Worm (Caenorhabditis elegans) whole organism, L1 larva: Measurements from ENCODE around the gene sru-29.

Experiments used
- C16A3.4 ChIP-seq: fragments of 150-350 bp; optimal IDR thresholded peaks from 2 replicates; lab custom pipeline; 2014; ENCODE audit warnings: missing biosample characterization, missing genetic modification characterization
- Y116A8C.19 ChIP-seq: sonication (generic microtip); optimal IDR thresholded peaks from 2 replicates; lab custom pipeline; 2016; ENCODE audit warnings: missing compliant biosample characterization, missing genetic modification characterization, borderline replicate concordance
- aly-2 ChIP-seq: fragments of 150-350 bp; optimal IDR thresholded peaks from 2 replicates; lab custom pipeline; 2014; ENCODE audit warnings: missing biosample characterization, missing genetic modification characterization
- ceh-63 ChIP-seq: fragments of 200-800 bp; sonication (Bioruptor generic); optimal IDR thresholded peaks from 2 replicates; lab custom pipeline; 2018; ENCODE audit warnings: mild to moderate bottlenecking, missing genetic modification characterization, missing compliant biosample characterization
- ces-1 ChIP-seq: fragments of 150-350 bp; optimal IDR thresholded peaks from 2 replicates; lab custom pipeline; 2014; ENCODE audit warnings: missing biosample characterization, missing genetic modification reagents, missing genetic modification characterization
- dsc-1 ChIP-seq: sonication (generic microtip); optimal IDR thresholded peaks from 2 replicates; lab custom pipeline; 2016; ENCODE audit warnings: mild to moderate bottlenecking, missing genetic modification characterization, missing compliant biosample characterization
- efl-1 ChIP-seq, 4 experiments: fragments of 150-350 bp; optimal IDR thresholded peaks in 3 of 4; peaks in 1 of 4; 1 replicate in 1 of 4; 2 replicates in 3 of 4; lab custom pipeline; 2014; ENCODE audit warnings: missing biosample characterization in 2 of 4, missing genetic modification characterization in 2 of 4, missing genetic modification reagents in 2 of 4
- efl-3 ChIP-seq: fragments of 200-800 bp; sonication (Bioruptor generic); optimal IDR thresholded peaks from 2 replicates; lab custom pipeline; 2018; ENCODE audit warnings: mild to moderate bottlenecking, missing genetic modification characterization, missing compliant biosample characterization
- egl-13 ChIP-seq: sonication (generic microtip); optimal IDR thresholded peaks from 2 replicates; lab custom pipeline; 2016; ENCODE audit warnings: missing genotype, missing genetic modification reagents, missing genetic modification characterization, missing compliant biosample characterization
- elt-2 ChIP-seq: sonication (generic microtip); optimal IDR thresholded peaks from 2 replicates; lab custom pipeline; 2016; ENCODE audit warnings: missing genetic modification characterization, mild to moderate bottlenecking, inconsistent platforms, missing compliant biosample characterization, missing genetic modification reagents
- ets-5 ChIP-seq: fragments of 200-800 bp; sonication (Bioruptor generic); IDR thresholded peaks from 2 replicates; pipeline ENCODE4 v1.3.6; 2022; ENCODE audit warnings: missing genetic modification characterization, missing compliant biosample characterization
- fkh-10 ChIP-seq: sonication (generic microtip); optimal IDR thresholded peaks from 2 replicates; lab custom pipeline; 2017; ENCODE audit warnings: missing biosample characterization, missing genetic modification reagents, missing genetic modification characterization
- fkh-4 ChIP-seq: sonication (generic microtip); optimal IDR thresholded peaks from 2 replicates; lab custom pipeline; 2016; ENCODE audit warnings: missing compliant biosample characterization, missing genetic modification characterization, borderline replicate concordance
- fkh-8 ChIP-seq: sonication (generic microtip); optimal IDR thresholded peaks from 2 replicates; lab custom pipeline; 2016; ENCODE audit warnings: mild to moderate bottlenecking, missing genetic modification characterization, missing compliant biosample characterization
- hlh-4 ChIP-seq: sonication (generic microtip); optimal IDR thresholded peaks from 2 replicates; lab custom pipeline; 2016; ENCODE audit warnings: mild to moderate bottlenecking, missing genetic modification characterization, missing compliant biosample characterization
- irx-1 ChIP-seq: sonication (generic microtip); optimal IDR thresholded peaks from 2 replicates; lab custom pipeline; 2016; ENCODE audit warnings: missing genetic modification characterization, missing compliant biosample characterization
- jun-1 ChIP-seq: fragments of 150-350 bp; optimal IDR thresholded peaks from 2 replicates; lab custom pipeline; 2014; ENCODE audit warnings: missing biosample characterization, missing genetic modification reagents, missing genetic modification characterization
- lin-13 ChIP-seq: fragments of 150-350 bp; optimal IDR thresholded peaks from 2 replicates; lab custom pipeline; 2014; ENCODE audit warnings: missing biosample characterization, missing genetic modification reagents, missing genetic modification characterization
- lin-15B ChIP-seq: fragments of 150-350 bp; sonication (generic microtip); optimal IDR thresholded peaks from 3 replicates; lab custom pipeline; 2014; ENCODE audit warnings: missing biosample characterization, missing genetic modification characterization
- lin-35 ChIP-seq, 2 experiments: fragments of 150-350 bp; optimal IDR thresholded peaks; 2 replicates each; lab custom pipeline; 2014; ENCODE audit warnings: missing biosample characterization in 2 of 2, missing genetic modification characterization in 2 of 2, missing genetic modification reagents in 2 of 2
- mab-9 ChIP-seq: fragments of 200-800 bp; sonication (Bioruptor generic); IDR thresholded peaks from 2 replicates; pipeline ENCODE4 v1.3.6; 2022; ENCODE audit warnings: missing genetic modification reagents, missing genetic modification characterization, missing compliant biosample characterization
- mdl-1 ChIP-seq, 2 experiments: fragments of 150-350 bp; optimal IDR thresholded peaks; 2 replicates each; lab custom pipeline; 2014 to 2017; ENCODE audit warnings: missing biosample characterization in 2 of 2, missing genetic modification characterization in 2 of 2, inconsistent platforms in 1 of 2
- nhr-12 ChIP-seq: sonication (generic microtip); optimal IDR thresholded peaks from 2 replicates; lab custom pipeline; 2017; ENCODE audit warnings: missing biosample characterization, missing genetic modification characterization
- nhr-20 ChIP-seq: sonication (generic microtip); optimal IDR thresholded peaks from 2 replicates; lab custom pipeline; 2016; ENCODE audit warnings: mild to moderate bottlenecking, missing genetic modification characterization, missing compliant biosample characterization
- nhr-237 ChIP-seq: fragments of 150-350 bp; optimal IDR thresholded peaks from 2 replicates; lab custom pipeline; 2014; ENCODE audit warnings: missing biosample characterization, missing genetic modification characterization
- nhr-28 ChIP-seq: fragments of 150-350 bp; optimal IDR thresholded peaks from 2 replicates; lab custom pipeline; 2014; ENCODE audit warnings: missing biosample characterization, missing genetic modification characterization
- nhr-47 ChIP-seq: sonication (generic microtip); optimal IDR thresholded peaks from 2 replicates; lab custom pipeline; 2016; ENCODE audit warnings: mild to moderate bottlenecking, missing genetic modification characterization, moderate library complexity, missing compliant biosample characterization
- nhr-76 ChIP-seq: sonication (generic microtip); optimal IDR thresholded peaks from 2 replicates; lab custom pipeline; 2017; ENCODE audit warnings: missing biosample characterization, missing genetic modification characterization
- nhr-85 ChIP-seq: sonication (generic microtip); peaks from one replicate; lab custom pipeline; 2016; ENCODE audit warnings: missing genetic modification characterization, inconsistent platforms, missing compliant biosample characterization
- nhr-90 ChIP-seq: sonication (generic microtip); optimal IDR thresholded peaks from 2 replicates; lab custom pipeline; 2016; ENCODE audit warnings: mild to moderate bottlenecking, missing genetic modification characterization, missing compliant biosample characterization; ENCODE audit not compliant: poor library complexity
- pax-3 ChIP-seq: fragments of 200-800 bp; sonication (Bioruptor generic); optimal IDR thresholded peaks from 2 replicates; lab custom pipeline; 2018; ENCODE audit warnings: mild to moderate bottlenecking, missing genetic modification characterization, moderate library complexity, missing compliant biosample characterization
- tlp-1 ChIP-seq: fragments of 150-350 bp; optimal IDR thresholded peaks from 2 replicates; lab custom pipeline; 2014; ENCODE audit warnings: missing biosample characterization, missing genetic modification characterization
- unc-130 ChIP-seq: fragments of 150-350 bp; optimal IDR thresholded peaks from 2 replicates; lab custom pipeline; 2017; ENCODE audit warnings: missing biosample characterization, missing genetic modification characterization, inconsistent platforms
- unc-62 ChIP-seq: fragments of 150-350 bp; optimal IDR thresholded peaks from 2 replicates; lab custom pipeline; 2014; ENCODE audit warnings: missing biosample characterization, missing genetic modification reagents, missing genetic modification characterization
- vab-15 ChIP-seq: sonication (generic microtip); optimal IDR thresholded peaks from 2 replicates; lab custom pipeline; 2017; ENCODE audit warnings: missing genotype, mild to moderate bottlenecking, missing genetic modification characterization, missing compliant biosample characterization
- zag-1 ChIP-seq: fragments of 150-350 bp; optimal IDR thresholded peaks from 2 replicates; lab custom pipeline; 2014; ENCODE audit warnings: missing biosample characterization, missing genetic modification characterization
- zip-4 ChIP-seq: fragments of 200-800 bp; sonication (Bioruptor generic); optimal IDR thresholded peaks from 2 replicates; lab custom pipeline; 2018; ENCODE audit warnings: mild to moderate bottlenecking, missing genetic modification characterization, moderate library complexity, missing compliant biosample characterization
- ztf-11 ChIP-seq, 2 experiments: sonication (generic microtip); optimal IDR thresholded peaks; 2 replicates each; lab custom pipeline; 2016 to 2017; ENCODE audit warnings: missing genetic modification characterization in 2 of 2, missing biosample characterization in 1 of 2, missing compliant biosample characterization in 1 of 2
- ztf-4 ChIP-seq: fragments of 150-350 bp; optimal IDR thresholded peaks from 2 replicates; lab custom pipeline; 2014; ENCODE audit warnings: missing biosample characterization, missing genetic modification characterization

sru-29 gene

ce11 chrV:9796562-9796961 is 14.7 kb upstream of the sru-29 start, which contains the start of gene F46B6.9:
TSS of gene F46B6.9 (plus strand) at chrV:9796862.
- no peak for TF ChIP-seq nhr-20 (tag; lab: Kevin White, UChicago)
- TF ChIP-seq vab-15 (tag; lab: Kevin White, UChicago) = no peak
- no peak for TF ChIP-seq zag-1
- no peak for TF ChIP-seq nhr-28 (tag; lab: Kevin White, UChicago)
- no peak for TF ChIP-seq nhr-85
- no peak for TF ChIP-seq nhr-76 (tag; lab: Kevin White, UChicago)
- TF ChIP-seq mdl-1 (tag; optimal IDR thresholded peaks at IDR 0.05; lab: Kevin White, UChicago) = no peak
- TF ChIP-seq nhr-47 (tag; lab: Kevin White, UChicago) = no peak
- TF ChIP-seq zip-4 (GFP tag; lab: Kevin White, UChicago) = no peak
- no peak for TF ChIP-seq lin-15B (tag; lab: Kevin White, UChicago)
- TF ChIP-seq efl-3 (GFP tag; lab: Kevin White, UChicago) = no peak
- TF ChIP-seq ces-1 = no peak
- TF ChIP-seq nhr-90 (tag; lab: Kevin White, UChicago) = no peak
- no peak for TF ChIP-seq fkh-8 (tag; lab: Kevin White, UChicago)
- no peak for TF ChIP-seq ztf-11 (tag; optimal IDR thresholded peaks at IDR 0.05; lab: Kevin White, UChicago)
- no peak for TF ChIP-seq nhr-12
- TF ChIP-seq lin-35 (GFP tag; optimal IDR thresholded peaks at IDR 0.05; lab: Kevin White, UChicago) = no peak
- TF ChIP-seq nhr-237 = no peak
- TF ChIP-seq, all 84 proteins: peak for 0

ce11 chrV:9798212-9798611 is 13.0 kb upstream of the sru-29 start:
- TF ChIP-seq lin-35 (GFP tag; optimal IDR thresholded peaks at IDR 0.05; lab: Kevin White, UChicago) (no peak), ets-5 (GFP tag; lab: Robert Waterston, UW) (no peak), fkh-4 (tag; lab: Kevin White, UChicago) (peak; percentile 34), dsc-1 (peak; percentile 87), efl-1 (optimal IDR thresholded peaks at IDR 0.05; lab: Kevin White, UChicago) (no peak), efl-1 (GFP tag; optimal IDR thresholded peaks at IDR 0.05 in 1 of 2; lab: Kevin White, UChicago) (peak in 1 of 2 experiments; percentile 51), aly-2 (tag; lab: Kevin White, UChicago) (no peak)

ce11 chrV:9799076-9799475 is 12.2 kb upstream of the sru-29 start, which contains the start of gene F46B6.13:
TSS of gene F46B6.13 (minus strand) at chrV:9799176.
- no peak for TF ChIP-seq unc-62
- no peak for TF ChIP-seq mab-9 (GFP tag; lab: Robert Waterston, UW)
- TF ChIP-seq pax-3 (tag; lab: Kevin White, UChicago) = no peak
- no peak for TF ChIP-seq fkh-10 (GFP tag; lab: Kevin White, UChicago)
- no peak for TF ChIP-seq egl-13
- no peak for TF ChIP-seq efl-1 (optimal IDR thresholded peaks at IDR 0.05; lab: Kevin White, UChicago)
- no peak for TF ChIP-seq efl-1 (GFP tag; optimal IDR thresholded peaks at IDR 0.05 in 1 of 2; lab: Kevin White, UChicago)
- no peak for TF ChIP-seq efl-3 (GFP tag; lab: Kevin White, UChicago)
- no peak for TF ChIP-seq elt-2
- TF ChIP-seq jun-1 (tag; lab: Kevin White, UChicago) = no peak

- no peak for TF ChIP-seq ztf-4 (tag; lab: Kevin White, UChicago)
- no peak for TF ChIP-seq unc-130 (tag; lab: Kevin White, UChicago)
- TF ChIP-seq nhr-76 (tag; lab: Kevin White, UChicago) = no peak
- TF ChIP-seq irx-1 (tag; lab: Kevin White, UChicago) = no peak
- no peak for TF ChIP-seq lin-13 (GFP tag; lab: Kevin White, UChicago)
- no peak for TF ChIP-seq aly-2 (tag; lab: Kevin White, UChicago)
- TF ChIP-seq Y116A8C.19 (tag; lab: Kevin White, UChicago) = no peak
- no peak for TF ChIP-seq fkh-8 (tag; lab: Kevin White, UChicago)
- TF ChIP-seq elt-2 = no peak
- no peak for TF ChIP-seq nhr-20 (tag; lab: Kevin White, UChicago)
- TF ChIP-seq tlp-1 (tag; lab: Kevin White, UChicago) = no peak
- no peak for TF ChIP-seq efl-1 (optimal IDR thresholded peaks at IDR 0.05; lab: Kevin White, UChicago)
- no peak for TF ChIP-seq efl-1 (GFP tag; optimal IDR thresholded peaks at IDR 0.05 in 1 of 2; lab: Kevin White, UChicago)
- no peak for TF ChIP-seq ceh-63
- no peak for TF ChIP-seq C16A3.4 (tag; lab: Kevin White, UChicago)
- TF ChIP-seq nhr-28 (tag; lab: Kevin White, UChicago) = no peak
- TF ChIP-seq hlh-4 (tag; lab: Kevin White, UChicago) = no peak
- TF ChIP-seq, all 84 proteins: peak for 0
These were observed 9.3 kb upstream of the sru-29 start, which contains the start of gene F46B6.10 for ce11 chrV:9801965-9802364. TSS of gene F46B6.10 (minus strand) at chrV:9802065.
